Fruit fly (Drosophila melanogaster) whole organism, pupa: ENCODE data around the gene msi.

Experiments
- CG10348 ChIP-seq: fragments of 200-800 bp; sonication (Bioruptor generic); IDR thresholded peaks from 2 replicates; pipeline ENCODE4 v1.3.6; 2022; ENCODE audit warnings: missing biosample characterization, missing genetic modification characterization
- CG12605 ChIP-seq: fragments of 200-800 bp; sonication (Bioruptor generic); IDR thresholded peaks from 2 replicates; pipeline ENCODE4 v1.3.6; 2022; ENCODE audit warnings: missing biosample characterization, missing genetic modification characterization
- CG13204 ChIP-seq: fragments of 200-800 bp; sonication (Bioruptor generic); optimal IDR thresholded peaks from 2 replicates; lab custom pipeline; 2018; ENCODE audit warnings: missing biosample characterization, mild to moderate bottlenecking, missing genetic modification characterization, moderate library complexity
- CG14655 ChIP-seq: fragments of 200-800 bp; sonication (Bioruptor generic); optimal IDR thresholded peaks from 3 replicates; lab custom pipeline; 2017; ENCODE audit warnings: mild to moderate bottlenecking, missing biosample characterization, missing genetic modification reagents, missing genetic modification characterization
- CG15710 ChIP-seq: fragments of 200-800 bp; sonication (Bioruptor generic); optimal IDR thresholded peaks from 2 replicates; lab custom pipeline; 2018; ENCODE audit warnings: missing biosample characterization, mild to moderate bottlenecking, missing genetic modification characterization, moderate library complexity
- CG17806 ChIP-seq: fragments of 200-800 bp; sonication (Bioruptor generic); optimal IDR thresholded peaks from 2 replicates; lab custom pipeline; 2018; ENCODE audit warnings: missing biosample characterization, mild to moderate bottlenecking, missing genetic modification characterization, moderate library complexity
- CG32121 ChIP-seq: fragments of 200-800 bp; sonication (Bioruptor generic); IDR thresholded peaks from 2 replicates; pipeline ENCODE4 v1.3.6; 2022; ENCODE audit warnings: missing biosample characterization, missing genetic modification characterization
- CG34367 ChIP-seq: fragments of 200-800 bp; sonication (Bioruptor generic); optimal IDR thresholded peaks from 2 replicates; lab custom pipeline; 2018; ENCODE audit warnings: missing biosample characterization, mild to moderate bottlenecking, missing genetic modification characterization
- CG4496 ChIP-seq: fragments of 200-800 bp; sonication (Bioruptor generic); IDR thresholded peaks from 3 replicates; pipeline ENCODE4 v1.3.6; 2022; ENCODE audit warnings: missing biosample characterization, missing genetic modification characterization
- CG8159 ChIP-seq: fragments of 200-800 bp; sonication (Bioruptor generic); optimal IDR thresholded peaks from 3 replicates; lab custom pipeline; 2018; ENCODE audit warnings: missing biosample characterization, mild to moderate bottlenecking, missing genetic modification characterization, moderate library complexity
- CG8301 ChIP-seq: fragments of 200-800 bp; sonication (Bioruptor generic); optimal IDR thresholded peaks from 2 replicates; lab custom pipeline; 2018; ENCODE audit warnings: missing biosample characterization, mild to moderate bottlenecking, missing genetic modification characterization
- CG9948 ChIP-seq: fragments of 200-800 bp; sonication (Bioruptor generic); optimal IDR thresholded peaks from 2 replicates; lab custom pipeline; 2018; ENCODE audit warnings: missing biosample characterization, mild to moderate bottlenecking, missing genetic modification characterization, moderate library complexity
- D1 ChIP-seq: fragments of 200-800 bp; sonication (Bioruptor generic); optimal IDR thresholded peaks from 2 replicates; lab custom pipeline; 2018; ENCODE audit warnings: missing biosample characterization, mild to moderate bottlenecking, missing genetic modification characterization, moderate library complexity
- EcR ChIP-seq: fragments of 200-800 bp; sonication (Bioruptor generic); optimal IDR thresholded peaks from 3 replicates; lab custom pipeline; 2019; ENCODE audit warnings: missing biosample characterization, missing genetic modification characterization, mild to moderate bottlenecking, moderate library complexity, missing genetic modification reagents
- Ets98B ChIP-seq: fragments of 200-800 bp; sonication (Bioruptor generic); IDR thresholded peaks from 2 replicates; pipeline ENCODE4 v1.3.6; 2022; ENCODE audit warnings: missing biosample characterization, missing genetic modification characterization
- Pif1A ChIP-seq: fragments of 200-800 bp; sonication (Bioruptor generic); optimal IDR thresholded peaks from 3 replicates; lab custom pipeline; 2016; ENCODE audit warnings: missing biosample characterization, missing genetic modification characterization
- Pif1B ChIP-seq: fragments of 200-800 bp; sonication (Bioruptor generic); optimal IDR thresholded peaks from 3 replicates; lab custom pipeline; 2016; ENCODE audit warnings: missing biosample characterization, missing genetic modification characterization
- Snoo ChIP-seq: fragments of 200-800 bp; sonication (Bioruptor generic); optimal IDR thresholded peaks from 3 replicates; lab custom pipeline; 2017; ENCODE audit warnings: missing biosample characterization, mild to moderate bottlenecking, missing genetic modification characterization, inconsistent platforms
- fd96Ca ChIP-seq: fragments of 200-800 bp; sonication (Bioruptor generic); IDR thresholded peaks from 3 replicates; pipeline ENCODE4 v1.3.6; 2022; ENCODE audit warnings: missing biosample characterization, missing genetic modification characterization
- gl ChIP-seq: fragments of 200-800 bp; sonication (Bioruptor generic); optimal IDR thresholded peaks from 2 replicates; lab custom pipeline; 2018; ENCODE audit warnings: missing biosample characterization, mild to moderate bottlenecking, missing genetic modification characterization
- rn ChIP-seq: fragments of 200-800 bp; sonication (Bioruptor generic); IDR thresholded peaks from 2 replicates; pipeline ENCODE4 v1.3.6; 2022; ENCODE audit warnings: missing biosample characterization, missing genetic modification characterization

msi gene

DNA sequence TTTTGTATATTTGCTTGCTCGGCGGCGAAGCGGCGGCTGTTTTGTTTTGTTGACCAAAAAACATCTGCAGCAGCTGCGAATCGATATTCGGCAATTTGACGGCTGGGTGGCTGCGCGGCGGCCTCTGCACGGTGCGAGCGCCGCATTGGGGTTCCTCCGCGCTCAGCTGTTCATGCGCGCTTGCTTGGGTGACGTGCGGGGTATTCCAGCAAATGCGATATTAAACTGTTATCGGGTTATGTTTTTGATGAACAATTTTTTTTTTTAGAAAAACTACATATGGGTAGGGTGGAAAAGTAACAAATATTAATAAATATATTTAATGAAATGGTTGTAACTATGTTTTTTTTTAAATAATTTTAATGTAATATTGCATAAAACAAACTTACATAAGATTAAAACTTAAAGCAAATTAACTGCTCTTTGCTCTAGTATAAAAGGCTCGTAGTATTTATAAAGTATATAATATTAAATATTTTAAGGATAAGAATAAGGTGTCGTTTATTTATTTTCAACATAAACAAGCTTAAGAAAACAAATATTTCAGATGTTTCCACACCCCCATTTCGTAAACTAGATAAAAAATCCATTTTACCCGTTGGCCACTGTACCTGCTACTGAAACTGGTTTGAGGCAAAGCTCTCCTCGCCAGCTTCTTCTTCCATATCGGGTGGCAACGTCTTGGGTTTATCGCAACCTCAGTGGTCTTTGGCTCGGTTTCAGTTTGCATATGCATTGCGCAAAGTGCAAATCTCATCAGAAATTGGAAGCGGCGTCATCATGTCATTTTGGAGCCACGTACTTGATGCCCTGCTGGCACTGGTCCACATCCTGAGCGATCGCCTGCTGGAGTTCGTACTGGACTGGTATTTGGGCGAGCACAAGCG lies 24.9 kb upstream of the msi start, which contains the start of the genes Gnpat and CG5112:
Gene Gnpat (minus strand): TSS at position 159 of the 887 bp plus-strand sequence.
Gene CG5112 (plus strand): TSS at position 683 of the 887 bp plus-strand sequence.
- TF ChIP-seq CG32121 (no peak), CG12605 (GFP tag; lab: Robert Waterston, UW) (0 out of 2 replicates have a peak, but pooled peaks have one; percentile 32), Ets98B (GFP tag; lab: Robert Waterston, UW) (peak; percentile 6; the same call in 1 of the 2 replicates), CG10348 (GFP tag; lab: Robert Waterston, UW) (no peak), D1 (no peak), EcR (GFP tag; lab: Kevin White, UChicago) (peak; percentile 73), CG14655 (GFP tag; lab: Kevin White, UChicago) (peak; percentile 19), CG8301 (tag; lab: Kevin White, UChicago) (no peak), CG17806 (peak; percentile 13), Pif1A (GFP tag; lab: Kevin White, UChicago) (no peak), fd96Ca (GFP tag; lab: Robert Waterston, UW) (no peak; the same call in 1 of the 3 replicates), gl (tag; lab: Kevin White, UChicago) (no peak), Snoo (tag; lab: Kevin White, UChicago) (peak; percentile 44), CG34367 (no peak), CG8159 (tag; lab: Kevin White, UChicago) (peak; percentile 46), CG9948 (tag; lab: Kevin White, UChicago) (peak; percentile 24), CG4496 (GFP tag; lab: Robert Waterston, UW) (peak; percentile 6; the same call in 1 of the 3 replicates), CG15710 (peak; percentile 44), rn (GFP tag; lab: Robert Waterston, UW) (no peak), CG13204 (GFP tag; lab: Kevin White, UChicago) (peak; percentile 11), Pif1B (no peak)

DNA sequence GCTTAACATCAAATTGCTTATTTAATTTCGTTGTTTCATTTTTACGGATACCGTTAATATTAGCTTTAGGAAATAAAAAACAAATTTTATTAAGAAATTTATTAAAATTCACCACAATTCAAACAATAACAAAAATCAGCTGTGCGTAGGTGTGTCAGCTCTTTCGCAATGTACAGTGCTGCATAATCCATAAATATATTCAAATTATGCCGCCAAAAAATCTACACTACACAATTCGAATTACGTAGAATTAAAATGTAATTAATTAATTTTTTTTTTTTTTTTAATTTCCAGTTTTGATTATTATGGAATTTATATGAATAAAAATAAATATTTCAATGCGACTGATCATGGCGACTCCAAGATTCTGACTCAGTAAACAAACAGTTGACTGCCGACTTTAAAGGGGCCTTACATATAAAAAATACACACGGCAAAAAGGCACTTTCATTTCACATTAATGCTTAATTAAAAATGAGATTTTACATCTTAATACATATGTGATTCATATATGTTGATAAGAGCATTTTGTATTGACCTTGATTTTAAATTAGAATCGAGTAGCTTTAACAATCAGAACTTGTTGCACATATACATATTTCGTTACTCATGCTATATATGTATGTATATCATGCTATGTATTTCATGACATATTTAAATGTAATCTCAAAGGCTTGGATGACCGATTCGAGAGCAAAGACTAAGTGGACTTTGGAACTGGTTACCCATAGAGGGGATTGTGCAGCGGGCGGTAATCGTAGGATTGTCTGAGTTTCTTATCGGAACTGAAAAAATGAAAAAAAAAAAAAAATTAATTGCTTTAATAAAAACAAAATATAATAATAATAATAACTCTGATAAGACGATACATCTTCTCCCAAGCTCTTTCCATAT lies 22.4 kb upstream of the msi start:
- TF ChIP-seq CG9948 (tag; lab: Kevin White, UChicago) (no peak), Pif1A (GFP tag; lab: Kevin White, UChicago) (peak; percentile 57), EcR (GFP tag; lab: Kevin White, UChicago) (no peak), Ets98B (GFP tag; lab: Robert Waterston, UW) (no peak), Pif1B (peak; percentile 71), CG17806 (peak; percentile 42), gl (tag; lab: Kevin White, UChicago) (peak; percentile 82), CG15710 (no peak), D1 (peak; percentile 66), CG8301 (tag; lab: Kevin White, UChicago) (peak; percentile 57), CG12605 (GFP tag; lab: Robert Waterston, UW) (peak; percentile 38; the same call in 1 of the 2 replicates), CG14655 (GFP tag; lab: Kevin White, UChicago) (peak; percentile 65), CG8159 (tag; lab: Kevin White, UChicago) (peak; percentile 41), Snoo (tag; lab: Kevin White, UChicago) (peak; percentile 33), CG13204 (GFP tag; lab: Kevin White, UChicago) (peak; percentile 39), rn (GFP tag; lab: Robert Waterston, UW) (no peak), CG4496 (GFP tag; lab: Robert Waterston, UW) (0 out of 3 replicates have a peak, but pooled peaks have one; percentile 25), CG32121 (0 out of 2 replicates have a peak, but pooled peaks have one; percentile 25), CG34367 (peak; percentile 4), fd96Ca (GFP tag; lab: Robert Waterston, UW) (no peak)

DNA sequence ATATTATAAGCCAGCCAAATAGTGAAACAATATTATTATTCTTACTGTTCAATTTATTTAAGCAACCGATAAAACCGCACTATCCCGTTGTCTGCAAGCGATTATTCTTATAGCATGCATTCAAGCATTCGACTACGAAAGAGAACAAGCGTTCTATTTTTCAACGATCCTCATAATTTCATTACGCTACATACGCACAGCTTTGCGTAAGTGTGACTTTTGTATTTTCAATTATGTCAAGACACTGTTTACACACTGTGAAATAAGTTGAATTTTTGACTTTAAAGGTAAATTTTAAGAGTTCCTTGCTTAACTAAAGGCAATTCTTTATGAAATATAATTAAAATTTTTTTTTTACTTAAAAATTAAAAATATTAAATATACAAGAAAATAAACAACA lies 20.8 kb upstream of the msi start, which contains the start of gene CG33494:
Gene CG33494 (minus strand): TSS at position 90 of the 400 bp plus-strand sequence.
- TF ChIP-seq CG32121 (no peak), fd96Ca (GFP tag; lab: Robert Waterston, UW) (no peak), CG17806 (no peak), CG34367 (no peak), CG8301 (tag; lab: Kevin White, UChicago) (no peak), Pif1B (no peak), D1 (no peak), gl (tag; lab: Kevin White, UChicago) (no peak), rn (GFP tag; lab: Robert Waterston, UW) (no peak), EcR (GFP tag; lab: Kevin White, UChicago) (no peak), CG15710 (no peak), CG10348 (GFP tag; lab: Robert Waterston, UW) (no peak), CG13204 (GFP tag; lab: Kevin White, UChicago) (no peak), CG9948 (tag; lab: Kevin White, UChicago) (no peak), CG12605 (GFP tag; lab: Robert Waterston, UW) (no peak)

DNA sequence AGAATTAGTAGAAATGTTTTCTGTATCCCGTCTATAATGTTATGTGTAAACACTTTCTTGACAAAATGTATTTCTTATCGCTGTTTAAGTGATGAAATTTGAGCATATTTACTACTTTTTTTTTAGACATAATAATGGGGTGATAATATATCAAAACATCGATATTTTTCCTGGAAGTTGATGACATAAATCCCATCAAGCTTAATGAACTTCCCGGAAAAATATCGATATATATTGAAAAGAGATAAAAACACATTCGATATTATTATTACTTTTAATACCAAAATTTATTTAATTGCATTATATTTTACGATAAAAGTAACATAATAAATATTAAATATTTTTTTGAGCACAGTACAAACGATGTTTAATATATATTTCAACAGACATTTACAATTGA lies 20.2 kb upstream of the msi start:
- TF ChIP-seq CG8301 (tag; lab: Kevin White, UChicago) = no peak
- TF ChIP-seq CG13204 (GFP tag; lab: Kevin White, UChicago) = no peak
- TF ChIP-seq Ets98B (GFP tag; lab: Robert Waterston, UW) = no peak
- no peak for TF ChIP-seq Snoo (tag; lab: Kevin White, UChicago)
- TF ChIP-seq D1 = no peak
- no peak for TF ChIP-seq CG14655 (GFP tag; lab: Kevin White, UChicago)
- TF ChIP-seq CG17806 = no peak
- no peak for TF ChIP-seq CG34367
- no peak for TF ChIP-seq fd96Ca (GFP tag; lab: Robert Waterston, UW)
- no peak for TF ChIP-seq CG8159 (tag; lab: Kevin White, UChicago)
- TF ChIP-seq, all 21 proteins: peak for 0
